Fruit fly (Drosophila melanogaster): Measurements from ENCODE around the gene CG5342.

Gene CG5342

dm6 chr3R:11582253-11582589 lies 3.6 kb downstream of the CG5342 start (continued):
- peak; percentile 67 for TF ChIP-seq PHDP (tag; optimal IDR thresholded peaks at IDR 0.05)
- peak; percentile 57 for TF ChIP-seq Gug (GFP tag; IDR thresholded peaks at IDR 0.05)
- TF ChIP-seq Poxn (GFP tag; IDR thresholded peaks at IDR 0.05) = no peak
- TF ChIP-seq Tbp (GFP tag; optimal IDR thresholded peaks at IDR 0.05) = no peak
- TF ChIP-seq CG18619 (GFP tag; optimal IDR thresholded peaks at IDR 0.05) = no peak
- no peak for TF ChIP-seq bigmax (GFP tag; optimal IDR thresholded peaks at IDR 0.05)
- no peak for TF ChIP-seq Max (GFP tag; optimal IDR thresholded peaks at IDR 0.05)
- TF ChIP-seq Optix (GFP tag; IDR thresholded peaks at IDR 0.05) = peak; percentile 79
- no peak for TF ChIP-seq NC2α (GFP tag; optimal IDR thresholded peaks at IDR 0.05)
- 0 out of 2 replicates have a peak, but pooled peaks have one; percentile 36 for TF ChIP-seq CG7372 (GFP tag; IDR thresholded peaks at IDR 0.05)
- TF ChIP-seq wor (GFP tag; IDR thresholded peaks at IDR 0.05) = peak; percentile 63
- TF ChIP-seq CG7987 (GFP tag; optimal IDR thresholded peaks at IDR 0.05) = peak; percentile 25
- TF ChIP-seq ranshi (GFP tag; IDR thresholded peaks at IDR 0.05) = peak; percentile 72
- no peak for TF ChIP-seq lbe (GFP tag; optimal IDR thresholded peaks at IDR 0.05)
- no peak for TF ChIP-seq Hr78 (GFP tag; optimal IDR thresholded peaks at IDR 0.05)
- TF ChIP-seq C15 (GFP tag; IDR thresholded peaks at IDR 0.05) = no peak
- no peak for TF ChIP-seq CG15073 (GFP tag; optimal IDR thresholded peaks at IDR 0.05)
- TF ChIP-seq pita (GFP tag; optimal IDR thresholded peaks at IDR 0.05) = no peak
- TF ChIP-seq Mad (GFP tag; optimal IDR thresholded peaks at IDR 0.05) = peak; percentile 39
- TF ChIP-seq CG15269 (tag; optimal IDR thresholded peaks at IDR 0.05) = no peak
- peak; percentile 66 for TF ChIP-seq CG18262 (tag; optimal IDR thresholded peaks at IDR 0.05)
- TF ChIP-seq CG2712 (tag; optimal IDR thresholded peaks at IDR 0.05) = peak; percentile 79
- no peak for TF ChIP-seq Elba2 (GFP tag; optimal IDR thresholded peaks at IDR 0.05)
- TF ChIP-seq kni (GFP tag; optimal IDR thresholded peaks at IDR 0.05) = no peak
- no peak for TF ChIP-seq CG10321 (GFP tag; IDR thresholded peaks at IDR 0.05)
- TF ChIP-seq zfh2 (GFP tag; optimal IDR thresholded peaks at IDR 0.05) = peak; percentile 11
- peak; percentile 12 for TF ChIP-seq CG18011 (GFP tag; optimal IDR thresholded peaks at IDR 0.05)
- TF ChIP-seq bowl (GFP tag; IDR thresholded peaks at IDR 0.05) = peak; percentile 68
- TF ChIP-seq CG18599 (GFP tag; optimal IDR thresholded peaks at IDR 0.05) = no peak
- TF ChIP-seq CG5245 (GFP tag; optimal IDR thresholded peaks at IDR 0.05) = peak; percentile 52
- no peak for TF ChIP-seq CG11560 (tag; IDR thresholded peaks at IDR 0.05)
- TF ChIP-seq Ssrp (tag; optimal IDR thresholded peaks at IDR 0.05) = peak; percentile 60
- TF ChIP-seq eyg (GFP tag; optimal IDR thresholded peaks at IDR 0.05) = peak; percentile 49
- TF ChIP-seq lilli (GFP tag; optimal IDR thresholded peaks at IDR 0.05) = peak; percentile 72
- no peak for TF ChIP-seq D (optimal IDR thresholded peaks at IDR 0.05)
- TF ChIP-seq D (GFP tag; optimal IDR thresholded peaks at IDR 0.05) = peak; percentile 48
- TF ChIP-seq Sry-β (GFP tag; optimal IDR thresholded peaks at IDR 0.05) = no peak
- no peak for TF ChIP-seq jigr1 (GFP tag; IDR thresholded peaks at IDR 0.05)
- TF ChIP-seq aop (GFP tag; IDR thresholded peaks at IDR 0.05) = no peak
- TF ChIP-seq CG12071 (GFP tag; optimal IDR thresholded peaks at IDR 0.05) = no peak
- TF ChIP-seq CG30403 (GFP tag; optimal IDR thresholded peaks at IDR 0.05) = peak; percentile 74
- peak; percentile 71 for TF ChIP-seq esg (GFP tag; conservative IDR thresholded peaks at IDR 0.05)
- peak; percentile 73 for TF ChIP-seq dati (GFP tag; IDR thresholded peaks at IDR 0.05)
- peak; percentile 56 for TF ChIP-seq onecut (GFP tag; IDR thresholded peaks at IDR 0.05)
- no peak for TF ChIP-seq B-H2 (GFP tag; optimal IDR thresholded peaks at IDR 0.05)
- TF ChIP-seq croc (GFP tag; conservative IDR thresholded peaks at IDR 0.05) = no peak
- TF ChIP-seq HHEX (GFP tag; optimal IDR thresholded peaks at IDR 0.05) = peak; percentile 65
- TF ChIP-seq CG2678 (tag; optimal IDR thresholded peaks at IDR 0.05) = no peak
- no peak for TF ChIP-seq da (GFP tag; optimal IDR thresholded peaks at IDR 0.05)
- TF ChIP-seq CG1832 (GFP tag; optimal IDR thresholded peaks at IDR 0.05) = no peak
- TF ChIP-seq CG13123 (GFP tag; optimal IDR thresholded peaks at IDR 0.05) = no peak
- no peak for TF ChIP-seq hkb (optimal IDR thresholded peaks at IDR 0.05)
- peak; percentile 80 for TF ChIP-seq hkb (GFP tag; IDR thresholded peaks at IDR 0.05)

All from whole organism, embryonic.